Worm (Caenorhabditis elegans): ENCODE measurements around the gene shc-3.

DNA sequence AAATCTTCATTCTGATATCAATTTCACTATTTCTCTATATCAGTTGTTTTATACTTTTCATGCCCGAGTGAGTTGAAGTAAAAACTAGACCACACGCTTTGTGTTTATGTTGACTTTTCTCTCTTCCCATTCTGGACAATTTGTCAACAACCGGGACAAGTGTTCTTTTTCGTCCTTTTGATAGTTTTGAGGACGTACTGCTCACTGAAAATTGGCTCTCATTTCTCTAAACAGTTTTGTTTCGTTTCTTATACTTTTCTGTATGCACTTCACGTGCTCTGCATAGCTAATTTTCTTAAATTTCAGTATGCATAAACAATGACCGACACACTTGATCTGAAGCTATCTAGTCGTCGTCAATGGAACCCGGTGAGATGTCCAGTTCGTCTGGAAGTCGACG is 29.7 kb upstream of the shc-3 start, which contains the start of gene adm-2:
- TF ChIP-seq W03F9.2 (tag; optimal IDR thresholded peaks at IDR 0.05) (no peak), him-1 (tag; optimal IDR thresholded peaks at IDR 0.05) (no peak)
